Worm (Caenorhabditis elegans): Measurements from ENCODE around the gene srh-245.

DNA sequence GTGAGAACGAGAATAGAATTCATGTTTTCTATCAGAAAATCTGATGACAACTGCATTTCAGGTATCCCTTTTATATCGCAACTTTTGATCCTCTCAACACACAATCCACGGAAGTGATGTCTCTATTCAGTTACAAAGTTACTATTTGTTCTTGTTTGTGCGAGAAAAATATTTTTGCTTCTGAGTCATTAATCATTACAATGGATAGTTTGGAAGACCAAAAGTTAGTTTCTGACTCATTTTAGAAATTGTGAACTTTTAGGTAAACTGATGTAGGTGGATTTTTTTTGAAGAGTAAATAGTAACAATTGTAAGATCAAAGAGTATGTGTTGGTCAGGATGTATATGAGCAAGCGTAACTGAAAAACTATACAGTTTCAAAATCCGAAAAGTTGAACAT is 46.1 kb downstream of the srh-245 start, which contains the start of gene srlf-36:
- TF ChIP-seq nhr-237 (tag; optimal IDR thresholded peaks at IDR 0.05): no peak
- no peak for TF ChIP-seq nhr-76 (tag; optimal IDR thresholded peaks at IDR 0.05)
- no peak for TF ChIP-seq unc-62 (GFP tag; optimal IDR thresholded peaks at IDR 0.05 in 1 of 2)
- TF ChIP-seq unc-62 (tag; optimal IDR thresholded peaks at IDR 0.05): no peak
- no peak for TF ChIP-seq madf-5 (GFP tag; IDR thresholded peaks at IDR 0.05)
- TF ChIP-seq daf-16 (GFP tag; optimal IDR thresholded peaks at IDR 0.05): no peak
- no peak for TF ChIP-seq daf-16 (tag; optimal IDR thresholded peaks at IDR 0.05)
- TF ChIP-seq zip-11 (GFP tag; IDR thresholded peaks at IDR 0.05): no peak
- no peak for TF ChIP-seq pqm-1 (tag; optimal IDR thresholded peaks at IDR 0.05)
- no peak for TF ChIP-seq lin-15B (tag; optimal IDR thresholded peaks at IDR 0.05)
- no peak for TF ChIP-seq nhr-102 (tag; optimal IDR thresholded peaks at IDR 0.05)
- no peak for TF ChIP-seq ZK337.2 (GFP tag; IDR thresholded peaks at IDR 0.05)
- no peak for TF ChIP-seq lin-13 (GFP tag; optimal IDR thresholded peaks at IDR 0.05)
- TF ChIP-seq mdt-29 (GFP tag; IDR thresholded peaks at IDR 0.05): no peak
- no peak for TF ChIP-seq lsy-2 (tag; optimal IDR thresholded peaks at IDR 0.05)

All from whole organism, L4 larva.